Worm (Caenorhabditis elegans): ENCODE measurements around the gene algn-14.

DNA sequence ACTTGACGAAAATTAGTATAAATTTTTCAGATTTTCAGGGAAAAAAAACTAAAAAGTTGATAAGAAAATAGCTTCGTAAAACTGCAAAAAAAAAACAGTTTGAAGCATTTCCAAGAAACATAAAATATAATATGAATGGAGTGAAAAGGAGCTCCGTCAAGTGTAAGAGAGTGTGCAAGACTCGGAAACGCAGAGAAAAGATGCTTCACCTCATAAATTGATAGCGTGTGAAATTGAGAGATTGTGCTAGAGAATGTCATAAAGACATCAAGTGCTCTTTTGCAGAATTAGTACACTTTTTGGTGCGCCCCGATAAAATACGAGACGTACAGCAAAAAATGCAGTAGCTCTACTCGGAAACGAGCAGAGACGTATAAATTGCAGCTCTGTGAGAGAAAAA lies 18.3 kb upstream of the algn-14 start:
- TF ChIP-seq snpc-4 (tag; optimal IDR thresholded peaks at IDR 0.05) = no peak
- TF ChIP-seq mdl-1 (tag; optimal IDR thresholded peaks at IDR 0.05) = no peak

Data from whole organism, L4 larva.